Worm (Caenorhabditis elegans): ENCODE measurements around the gene C56E6.4.

Gene C56E6.4

DNA sequence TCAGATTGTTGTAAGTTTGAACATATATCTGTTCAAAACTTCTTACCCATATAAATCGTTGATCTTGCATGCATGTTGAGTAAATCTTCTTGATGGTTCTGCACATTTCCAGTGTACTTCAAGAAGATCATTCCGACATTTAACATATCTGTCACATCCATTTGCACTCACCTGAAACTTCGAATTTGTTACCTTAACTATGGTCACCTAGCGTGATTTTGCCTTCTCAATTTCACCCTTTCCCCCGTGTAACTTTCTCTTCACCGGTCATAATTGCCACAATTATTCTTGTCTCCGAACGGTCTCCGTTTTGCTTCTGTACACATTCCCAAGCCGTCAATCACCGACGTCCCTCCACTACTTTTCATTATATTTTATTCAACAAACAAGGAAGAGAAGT lies 15.2 kb downstream of the C56E6.4 start:
- no peak for TF ChIP-seq nhr-10 (tag; optimal IDR thresholded peaks at IDR 0.05)
- TF ChIP-seq F13H6.1 (tag; optimal IDR thresholded peaks at IDR 0.05) = no peak
- no peak for TF ChIP-seq nhr-237 (tag; optimal IDR thresholded peaks at IDR 0.05)
- TF ChIP-seq skn-1 (tag; optimal IDR thresholded peaks at IDR 0.05) = no peak
- TF ChIP-seq blmp-1 (tag; optimal IDR thresholded peaks at IDR 0.05; ENCODE audit: insufficient read depth) = no peak
- no peak for TF ChIP-seq ztf-4 (tag; optimal IDR thresholded peaks at IDR 0.05)
- TF ChIP-seq lin-11 (tag; optimal IDR thresholded peaks at IDR 0.05) = no peak
- TF ChIP-seq Y55F3AM.14 (GFP tag; optimal IDR thresholded peaks at IDR 0.05) = no peak
- no peak for TF ChIP-seq lin-39 (tag; optimal IDR thresholded peaks at IDR 0.05)
- no peak for TF ChIP-seq lin-13 (GFP tag; optimal IDR thresholded peaks at IDR 0.05)
- no peak for TF ChIP-seq ZK546.5 (tag; optimal IDR thresholded peaks at IDR 0.05)
- TF ChIP-seq peb-1 (tag; optimal IDR thresholded peaks at IDR 0.05) = no peak
- no peak for TF ChIP-seq nhr-129 (tag; optimal IDR thresholded peaks at IDR 0.05)

DNA sequence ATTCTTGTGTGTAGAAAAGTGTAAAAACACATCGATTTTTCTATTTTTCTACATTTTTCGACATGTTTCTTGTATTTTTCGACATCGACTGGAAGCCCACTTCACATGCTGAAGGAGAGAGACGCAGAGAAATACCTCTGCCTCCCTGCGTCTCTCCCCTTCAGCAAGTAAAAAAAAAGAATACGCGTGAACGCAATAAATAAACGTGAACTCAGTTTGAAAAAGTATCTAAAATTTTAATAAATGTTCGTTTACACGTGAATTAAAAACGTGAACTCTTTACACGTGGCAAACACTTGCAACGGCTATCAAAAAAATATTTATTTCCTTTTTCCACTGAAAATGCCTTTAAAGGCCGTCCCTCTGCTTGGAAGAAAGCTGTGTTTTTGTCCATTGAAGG lies 25.7 kb downstream of the C56E6.4 start, which contains the start of gene R05G9.1:
TSS of gene R05G9.1 (plus strand) at position 343 of the 400 bp plus-strand sequence.
- peak; percentile 35 for TF ChIP-seq C34F6.9 (tag; optimal IDR thresholded peaks at IDR 0.05)
- no peak for TF ChIP-seq lin-13 (GFP tag; optimal IDR thresholded peaks at IDR 0.05)
- TF ChIP-seq sma-3 (GFP tag; optimal IDR thresholded peaks at IDR 0.05) = no peak
- no peak for TF ChIP-seq ama-1 (optimal IDR thresholded peaks at IDR 0.05)
- no peak for TF ChIP-seq elt-1 (tag; optimal IDR thresholded peaks at IDR 0.05)

- TF ChIP-seq Y55F3AM.14 (GFP tag; optimal IDR thresholded peaks at IDR 0.05) = no peak
- TF ChIP-seq lin-11 (tag; optimal IDR thresholded peaks at IDR 0.05) = no peak
- TF ChIP-seq unc-62 (GFP tag; optimal IDR thresholded peaks at IDR 0.05) = no peak
- no peak for TF ChIP-seq gmeb-1 (tag; optimal IDR thresholded peaks at IDR 0.05)
- no peak for TF ChIP-seq nhr-237 (tag; optimal IDR thresholded peaks at IDR 0.05)
- TF ChIP-seq mbf-1 (tag; optimal IDR thresholded peaks at IDR 0.05) = no peak
- no peak for TF ChIP-seq blmp-1 (tag; optimal IDR thresholded peaks at IDR 0.05; ENCODE audit: insufficient read depth)
- TF ChIP-seq skn-1 (tag; optimal IDR thresholded peaks at IDR 0.05) = no peak
- no peak for TF ChIP-seq R02D3.7 (tag; optimal IDR thresholded peaks at IDR 0.05)
- TF ChIP-seq nhr-23 (tag; optimal IDR thresholded peaks at IDR 0.05) = no peak
Measured at ce11 chrII:6501420-6501819, 27.1 kb downstream of the C56E6.4 start, which contains the start of gene R05G9.3. Gene R05G9.3 (minus strand): TSS chrII:6501520.

DNA sequence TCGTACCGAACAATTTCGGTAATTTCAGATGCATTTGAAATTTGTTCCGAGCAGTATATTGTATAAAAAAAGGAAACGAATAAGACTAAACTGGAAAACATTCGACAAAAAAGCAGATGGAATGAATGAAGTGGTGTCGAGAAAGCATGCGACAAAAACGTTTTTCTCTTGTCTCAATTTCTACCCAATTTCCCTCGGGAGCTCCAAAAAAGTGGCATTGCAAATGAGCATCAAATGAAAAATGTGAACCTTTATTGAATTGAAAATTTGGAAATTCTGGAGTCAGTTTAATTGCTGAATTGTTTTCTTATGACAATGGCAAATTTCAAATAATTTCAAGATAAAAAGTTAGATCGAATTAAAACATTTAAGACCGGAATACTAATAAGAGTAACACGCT lies 28.4 kb downstream of the C56E6.4 start, which contains the start of gene R05G9.5:
TSS of gene R05G9.5 (minus strand) at position 101 of the 400 bp plus-strand sequence.
- TF ChIP-seq skn-1 (tag; optimal IDR thresholded peaks at IDR 0.05) (no peak), peb-1 (tag; optimal IDR thresholded peaks at IDR 0.05) (no peak), aly-2 (tag; optimal IDR thresholded peaks at IDR 0.05) (no peak), ZK546.5 (tag; optimal IDR thresholded peaks at IDR 0.05) (no peak), alr-1 (tag; optimal IDR thresholded peaks at IDR 0.05) (no peak), mab-5 (tag; optimal IDR thresholded peaks at IDR 0.05) (no peak), unc-39 (tag; optimal IDR thresholded peaks at IDR 0.05) (no peak), zag-1 (tag; optimal IDR thresholded peaks at IDR 0.05) (no peak), unc-62 (GFP tag; optimal IDR thresholded peaks at IDR 0.05) (no peak), ceh-82 (tag; optimal IDR thresholded peaks at IDR 0.05) (no peak), fos-1 (tag; optimal IDR thresholded peaks at IDR 0.05) (no peak), sma-3 (GFP tag; optimal IDR thresholded peaks at IDR 0.05) (no peak), nhr-12 (tag; optimal IDR thresholded peaks at IDR 0.05) (no peak), nhr-6 (tag; optimal IDR thresholded peaks at IDR 0.05) (no peak), lin-11 (tag; optimal IDR thresholded peaks at IDR 0.05) (no peak)

ce11 chrII:6499067-6499466 lies 29.5 kb downstream of the C56E6.4 start, which contains the start of gene twk-49:
Gene twk-49 (minus strand): TSS chrII:6499167.
- no peak for TF ChIP-seq aly-2 (tag; optimal IDR thresholded peaks at IDR 0.05)
- no peak for TF ChIP-seq ztf-1 (GFP tag; conservative IDR thresholded peaks at IDR 0.05)
- no peak for TF ChIP-seq lin-11 (tag; optimal IDR thresholded peaks at IDR 0.05)
- TF ChIP-seq mbf-1 (tag; optimal IDR thresholded peaks at IDR 0.05) = no peak
- TF ChIP-seq ztf-4 (tag; optimal IDR thresholded peaks at IDR 0.05) = no peak

ce11 chrII:6498609-6499008 lies 29.9 kb downstream of the C56E6.4 start:
- peak; percentile 37 for TF ChIP-seq sem-4 (tag; optimal IDR thresholded peaks at IDR 0.05)
- no peak for TF ChIP-seq lin-11 (tag; optimal IDR thresholded peaks at IDR 0.05)
- TF ChIP-seq nhr-10 (tag; optimal IDR thresholded peaks at IDR 0.05) = no peak
- TF ChIP-seq alr-1 (tag; optimal IDR thresholded peaks at IDR 0.05) = no peak
- TF ChIP-seq ztf-1 (GFP tag; conservative IDR thresholded peaks at IDR 0.05) = no peak
- peak; percentile 10 for TF ChIP-seq zag-1 (tag; optimal IDR thresholded peaks at IDR 0.05)
